Worm (Caenorhabditis elegans): ENCODE measurements around the gene C10C6.13.

Gene C10C6.13

DNA sequence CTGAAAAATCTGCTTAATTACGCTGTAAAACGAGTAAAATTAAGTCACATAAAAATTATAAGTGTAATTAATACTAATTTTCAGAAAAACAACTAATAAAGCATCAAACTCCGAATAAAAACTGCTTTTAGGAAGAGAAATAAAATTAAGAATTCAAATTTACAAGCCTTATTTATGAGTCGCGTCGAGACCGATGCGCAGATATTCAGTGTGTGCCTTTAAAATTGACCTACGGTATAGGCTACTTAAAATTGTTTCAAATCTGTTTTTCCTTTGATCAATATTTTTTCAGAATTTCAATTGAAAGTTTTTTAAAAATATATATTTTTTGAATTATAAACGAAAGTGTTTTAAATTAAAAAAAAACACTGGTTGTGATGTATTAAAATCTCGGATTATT, 28.6 kb upstream of the C10C6.13 start, which contains the start of gene sms-1:
TSS of gene sms-1 (minus strand) at position 6 of the 400 bp plus-strand sequence.
- no peak for TF ChIP-seq M03D4.4 (tag; optimal IDR thresholded peaks at IDR 0.05)

DNA sequence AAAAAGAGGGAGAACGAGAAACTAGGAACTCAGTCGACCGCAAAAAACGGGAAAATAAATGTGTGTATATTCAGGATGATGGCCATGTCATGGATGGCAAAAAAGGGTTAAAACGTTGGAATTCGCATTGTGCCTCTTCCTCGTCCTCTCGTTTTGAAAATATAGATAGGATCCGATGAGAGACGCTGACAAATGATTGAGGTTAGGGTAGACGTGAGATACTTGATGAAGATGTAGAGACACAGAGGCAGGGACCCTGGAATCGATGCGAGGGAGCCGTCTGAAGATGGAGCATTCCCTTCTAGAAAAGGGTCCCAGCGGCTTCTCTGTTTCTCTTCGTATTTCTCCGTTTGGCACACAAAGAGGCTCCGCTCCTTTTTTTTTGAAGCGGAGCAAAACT, 25.4 kb upstream of the C10C6.13 start:
- TF ChIP-seq ceh-39 (tag; optimal IDR thresholded peaks at IDR 0.05) = no peak
- TF ChIP-seq ces-1 (GFP tag; optimal IDR thresholded peaks at IDR 0.05) = peak; percentile 47

DNA sequence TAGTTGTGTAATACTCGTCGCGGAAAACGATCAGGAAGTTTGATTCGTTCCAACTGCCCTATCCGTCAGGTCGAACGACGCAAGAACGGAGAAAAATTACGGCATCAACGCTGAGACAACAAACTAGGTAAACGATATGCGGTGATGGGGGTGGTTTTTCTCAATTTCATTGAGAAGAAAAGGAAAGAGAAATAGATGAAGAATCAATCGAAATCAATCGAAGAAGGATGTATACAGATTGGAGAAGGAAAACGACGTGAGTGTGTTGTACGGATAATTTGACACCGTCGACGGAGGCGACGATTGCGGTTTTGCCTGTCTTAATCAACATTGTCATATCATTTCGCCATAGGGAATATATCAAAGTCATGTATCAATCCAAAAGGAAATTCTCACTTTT, 24.4 kb upstream of the C10C6.13 start:
- TF ChIP-seq sptf-1 (tag; optimal IDR thresholded peaks at IDR 0.05) = no peak
- no peak for TF ChIP-seq snpc-4 (tag; optimal IDR thresholded peaks at IDR 0.05)
- TF ChIP-seq hlh-1 (tag; optimal IDR thresholded peaks at IDR 0.05) = no peak
- no peak for TF ChIP-seq lsy-2 (tag; optimal IDR thresholded peaks at IDR 0.05)
- no peak for TF ChIP-seq mab-5 (tag; optimal IDR thresholded peaks at IDR 0.05)
- no peak for TF ChIP-seq nhr-28 (tag; optimal IDR thresholded peaks at IDR 0.05)
- TF ChIP-seq unc-62 (GFP tag; optimal IDR thresholded peaks at IDR 0.05) = no peak
- TF ChIP-seq blmp-1 (tag; optimal IDR thresholded peaks at IDR 0.05) = no peak
- no peak for TF ChIP-seq elt-3 (tag; optimal IDR thresholded peaks at IDR 0.05)
- no peak for TF ChIP-seq sem-2 (GFP tag; optimal IDR thresholded peaks at IDR 0.05)
- TF ChIP-seq M03D4.4 (tag; optimal IDR thresholded peaks at IDR 0.05) = no peak
- TF ChIP-seq ceh-43 (GFP tag; optimal IDR thresholded peaks at IDR 0.05) = no peak
- TF ChIP-seq nhr-237 (tag; optimal IDR thresholded peaks at IDR 0.05) = no peak
- TF ChIP-seq ceh-83 (GFP tag; optimal IDR thresholded peaks at IDR 0.05) = no peak
- TF ChIP-seq drap-1 (GFP tag; optimal IDR thresholded peaks at IDR 0.05) = no peak
- TF ChIP-seq lin-32 (GFP tag; optimal IDR thresholded peaks at IDR 0.05) = no peak
- TF ChIP-seq nhr-2 (tag; optimal IDR thresholded peaks at IDR 0.05) = no peak
- TF ChIP-seq bed-3 (GFP tag; optimal IDR thresholded peaks at IDR 0.05) = no peak
- TF ChIP-seq unc-120 (tag; optimal IDR thresholded peaks at IDR 0.05; ENCODE audit: poor library complexity, severe bottlenecking) = no peak
- no peak for TF ChIP-seq tbx-8 (GFP tag; optimal IDR thresholded peaks at IDR 0.05)

DNA sequence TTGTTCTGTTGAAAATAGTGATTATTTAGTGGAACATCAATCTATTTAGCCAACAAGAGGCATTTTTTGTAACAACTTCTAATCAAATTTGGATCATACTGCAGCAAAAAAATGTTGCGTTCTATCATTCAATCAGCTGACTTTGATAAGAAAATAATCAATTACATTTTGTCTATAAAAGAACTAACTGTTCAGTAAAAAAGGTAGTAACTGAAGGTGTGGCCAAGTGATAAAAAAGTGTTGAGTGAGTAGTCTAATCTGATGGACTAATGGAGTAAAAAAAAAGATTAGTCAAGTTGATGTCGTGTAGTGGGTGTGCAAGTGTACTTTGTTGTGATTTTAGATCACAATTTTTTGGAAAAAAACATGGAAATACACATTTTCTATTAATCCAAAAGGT, 22.8 kb upstream of the C10C6.13 start:
- TF ChIP-seq ceh-83 (GFP tag; optimal IDR thresholded peaks at IDR 0.05) = no peak
- TF ChIP-seq nhr-76 (tag; optimal IDR thresholded peaks at IDR 0.05) = no peak
- TF ChIP-seq sptf-1 (tag; optimal IDR thresholded peaks at IDR 0.05) = no peak
- no peak for TF ChIP-seq hlh-1 (tag; optimal IDR thresholded peaks at IDR 0.05)
- no peak for TF ChIP-seq ztf-11 (tag; optimal IDR thresholded peaks at IDR 0.05)
- TF ChIP-seq snpc-4 (tag; optimal IDR thresholded peaks at IDR 0.05) = no peak
- TF ChIP-seq ham-2 (GFP tag; optimal IDR thresholded peaks at IDR 0.05) = no peak
- no peak for TF ChIP-seq blmp-1 (tag; optimal IDR thresholded peaks at IDR 0.05)
- TF ChIP-seq nhr-2 (tag; optimal IDR thresholded peaks at IDR 0.05) = no peak
- TF ChIP-seq lin-32 (GFP tag; optimal IDR thresholded peaks at IDR 0.05) = no peak
- TF ChIP-seq zip-8 (tag; optimal IDR thresholded peaks at IDR 0.05) = no peak
- TF ChIP-seq lin-13 (tag; optimal IDR thresholded peaks at IDR 0.05) = no peak
- no peak for TF ChIP-seq mep-1 (tag; optimal IDR thresholded peaks at IDR 0.05)
- no peak for TF ChIP-seq nhr-237 (tag; optimal IDR thresholded peaks at IDR 0.05)
- TF ChIP-seq elt-3 (tag; optimal IDR thresholded peaks at IDR 0.05) = no peak
- no peak for TF ChIP-seq cnd-1 (tag; optimal IDR thresholded peaks at IDR 0.05)
- TF ChIP-seq unc-39 (tag; optimal IDR thresholded peaks at IDR 0.05) = no peak
- TF ChIP-seq pha-4 (tag; optimal IDR thresholded peaks at IDR 0.05) = no peak

DNA sequence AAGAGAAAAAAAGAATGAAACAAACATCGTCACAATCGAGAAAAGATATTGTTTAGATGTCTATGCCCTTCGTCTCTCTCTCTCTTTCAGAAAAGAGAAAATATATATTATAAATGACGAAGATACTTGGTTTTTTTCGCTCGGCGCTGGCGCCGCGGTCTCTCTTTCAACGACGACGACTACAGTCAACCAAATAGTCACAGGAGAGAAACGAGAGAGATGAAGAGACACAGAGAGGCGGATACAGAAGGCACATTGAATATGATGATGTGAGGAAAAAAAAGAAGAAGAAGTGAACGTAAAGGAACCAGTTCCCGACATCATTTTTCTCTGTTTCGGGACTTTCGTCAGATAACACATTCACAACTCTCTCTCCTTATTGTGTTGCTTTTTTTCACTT, 21.9 kb upstream of the C10C6.13 start:
- no peak for TF ChIP-seq nhr-76 (tag; optimal IDR thresholded peaks at IDR 0.05)
- TF ChIP-seq mls-2 (tag; optimal IDR thresholded peaks at IDR 0.05) = no peak
- no peak for TF ChIP-seq ceh-83 (GFP tag; optimal IDR thresholded peaks at IDR 0.05)
- TF ChIP-seq cnd-1 (tag; optimal IDR thresholded peaks at IDR 0.05) = no peak
- TF ChIP-seq sem-2 (GFP tag; optimal IDR thresholded peaks at IDR 0.05) = no peak
- TF ChIP-seq lsy-2 (tag; optimal IDR thresholded peaks at IDR 0.05) = no peak
- no peak for TF ChIP-seq ceh-39 (tag; optimal IDR thresholded peaks at IDR 0.05)
- TF ChIP-seq hlh-1 (tag; optimal IDR thresholded peaks at IDR 0.05) = no peak
- TF ChIP-seq nhr-2 (tag; optimal IDR thresholded peaks at IDR 0.05) = no peak

Measured in whole organism, mixed stage, embryonic.